Fruit fly (Drosophila melanogaster): ENCODE data around the gene RpL9.

DNA sequence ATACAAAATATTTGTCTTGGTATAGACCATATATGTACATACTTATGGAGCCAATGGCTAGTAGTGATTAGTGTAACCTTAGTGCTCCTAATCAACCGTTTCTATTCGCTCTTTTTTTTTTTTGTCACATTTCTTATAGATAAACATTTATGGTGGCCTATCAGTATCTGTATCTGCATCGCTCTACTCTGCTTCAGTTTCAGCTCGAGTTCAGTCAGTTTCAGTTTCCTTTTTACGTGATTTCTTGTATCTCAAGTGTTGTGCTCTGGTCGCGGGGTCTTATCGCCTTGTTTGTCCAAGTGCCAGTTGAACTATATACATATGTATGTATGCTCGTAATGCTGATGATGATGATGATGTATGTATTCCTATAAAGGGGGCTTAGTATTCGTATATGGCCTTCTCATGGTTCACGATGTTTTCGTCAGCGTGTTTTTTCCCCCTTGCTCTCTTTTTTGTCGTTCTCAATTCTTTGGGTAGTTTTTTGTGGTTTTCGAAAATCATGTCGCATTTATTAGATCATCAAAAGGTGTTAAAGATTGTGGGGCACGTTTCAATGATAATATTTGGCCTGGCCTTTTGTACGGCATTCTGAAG lies 35.7 kb upstream of the RpL9 start:
- TF ChIP-seq h (optimal IDR thresholded peaks at IDR 0.05) (no peak), Sin3A (optimal IDR thresholded peaks at IDR 0.05) (no peak), Myc (optimal IDR thresholded peaks at IDR 0.05) (no peak)

Data from Kc167 (cell line).